Fruit fly (Drosophila melanogaster) Kc167 (cell line): Measurements from ENCODE around the gene yellow-k.

Source experiments
- Myc ChIP-seq: fragments of >200 bp; optimal IDR thresholded peaks from 2 replicates; lab custom pipeline; 2017; ENCODE audit warnings: missing external identifiers
- Sin3A ChIP-seq: fragments of >200 bp; optimal IDR thresholded peaks from 2 replicates; lab custom pipeline; 2018; ENCODE audit warnings: missing external identifiers
- h ChIP-seq: fragments of >200 bp; optimal IDR thresholded peaks from 3 replicates; lab custom pipeline; 2018; ENCODE audit warnings: missing external identifiers
- psq ChIP-seq: fragments of >200 bp; optimal IDR thresholded peaks from 2 replicates; lab custom pipeline; 2017; ENCODE audit warnings: missing external identifiers

DNA sequence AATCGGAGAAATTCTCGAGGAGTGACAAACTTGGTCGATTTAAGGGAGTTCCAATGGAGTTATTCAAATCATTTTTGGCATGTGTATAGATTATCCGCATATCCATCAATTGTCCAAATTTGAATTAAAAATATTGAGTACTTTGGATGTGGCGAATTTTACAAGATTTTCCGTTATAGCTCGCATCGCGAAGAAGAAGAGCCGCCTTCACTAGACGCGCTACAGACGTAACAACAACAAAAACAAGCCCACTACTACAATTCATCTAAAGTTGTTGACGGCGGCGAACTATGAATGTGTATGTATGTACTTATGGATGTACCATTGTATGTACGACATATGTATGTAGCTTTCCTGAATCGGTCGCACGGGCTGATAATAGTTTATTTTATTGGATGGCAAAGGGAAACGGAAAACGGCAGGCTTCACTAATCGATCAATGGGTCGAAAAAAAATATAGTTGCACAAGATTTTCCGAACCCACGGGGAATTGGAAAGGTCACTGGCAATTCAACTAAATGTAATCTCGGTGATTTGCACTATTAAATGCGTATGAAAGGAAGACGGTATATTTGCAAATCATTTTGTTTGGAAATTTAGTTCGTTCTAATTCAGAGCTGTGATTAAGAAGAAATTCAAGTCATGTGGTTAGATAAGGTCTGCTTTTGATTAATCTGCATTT is 5.5 kb upstream of the yellow-k start:
- TF ChIP-seq Myc (lab: Kevin White, UChicago) (no peak), psq (lab: Kevin White, UChicago) (no peak), Sin3A (lab: Kevin White, UChicago) (no peak), h (no peak)
